Fruit fly (Drosophila melanogaster) whole organism, prepupa: Measurements from ENCODE around the gene CG46439.

Source experiments
- Blimp-1 ChIP-seq: fragments of 200-800 bp; sonication (Bioruptor generic); optimal IDR thresholded peaks from 3 replicates; lab custom pipeline; 2017; ENCODE audit warnings: missing biosample characterization, missing genetic modification characterization, mild to moderate bottlenecking, moderate library complexity, missing genetic modification reagents
- CG32006 ChIP-seq: fragments of 200-800 bp; sonication (Bioruptor generic); optimal IDR thresholded peaks from 3 replicates; lab custom pipeline; 2017; ENCODE audit warnings: missing biosample characterization, mild to moderate bottlenecking, missing genetic modification characterization
- Hr39 ChIP-seq: fragments of 200-800 bp; sonication (Bioruptor generic); optimal IDR thresholded peaks from 2 replicates; lab custom pipeline; 2016; ENCODE audit warnings: missing biosample characterization, missing genetic modification characterization

- TF ChIP-seq CG32006 (GFP tag; lab: Kevin White, UChicago) (peak; percentile 33), Hr39 (GFP tag; lab: Kevin White, UChicago) (peak; percentile 48), Blimp-1 (GFP tag; lab: Kevin White, UChicago) (no peak)
These were observed 3.0 kb downstream of the CG46439 start, which contains the start of gene JIL-1 for dm6 chr3L:11093046-11093520.
